Fruit fly (Drosophila melanogaster) whole organism, prepupa: ENCODE results near the gene CG33325.

ENCODE experiments used
- Blimp-1 ChIP-seq: fragments of 200-800 bp; sonication (Bioruptor generic); optimal IDR thresholded peaks from 3 replicates; lab custom pipeline; 2017; ENCODE audit warnings: missing biosample characterization, missing genetic modification characterization, mild to moderate bottlenecking, moderate library complexity, missing genetic modification reagents
- CG10631 ChIP-seq: fragments of 200-800 bp; sonication (Bioruptor generic); optimal IDR thresholded peaks from 2 replicates; lab custom pipeline; 2016; ENCODE audit warnings: missing biosample characterization, missing genetic modification characterization
- CG10669 ChIP-seq: fragments of 200-800 bp; sonication (Bioruptor generic); optimal IDR thresholded peaks from 3 replicates; lab custom pipeline; 2018; ENCODE audit warnings: missing biosample characterization, mild to moderate bottlenecking, missing genetic modification characterization, moderate library complexity
- CG11294 ChIP-seq: fragments of 200-800 bp; sonication (Bioruptor generic); IDR thresholded peaks from 2 replicates; pipeline ENCODE4 v1.3.6; 2022; ENCODE audit warnings: missing biosample characterization, missing genetic modification characterization
- CG15336 ChIP-seq: fragments of 200-800 bp; sonication (Bioruptor generic); IDR thresholded peaks from 2 replicates; pipeline ENCODE4 v1.3.6; 2022; ENCODE audit warnings: missing biosample characterization, missing genetic modification characterization
- CG1621 ChIP-seq: fragments of 200-800 bp; sonication (Bioruptor generic); optimal IDR thresholded peaks from 3 replicates; lab custom pipeline; 2018; ENCODE audit warnings: missing biosample characterization, mild to moderate bottlenecking, missing genetic modification characterization
- CG16779 ChIP-seq: fragments of 200-800 bp; sonication (Bioruptor generic); optimal IDR thresholded peaks from 3 replicates; lab custom pipeline; 2017; ENCODE audit warnings: missing biosample characterization, mild to moderate bottlenecking, missing genetic modification characterization
- CG3032 ChIP-seq: fragments of 200-800 bp; optimal IDR thresholded peaks from 2 replicates; lab custom pipeline; 2019; ENCODE audit warnings: missing biosample characterization, mild to moderate bottlenecking, missing genetic modification characterization, moderate library complexity
- CG31627 ChIP-seq: fragments of 200-800 bp; sonication (Bioruptor generic); optimal IDR thresholded peaks from 3 replicates; lab custom pipeline; 2016; ENCODE audit warnings: missing biosample characterization, missing genetic modification characterization
- CG32006 ChIP-seq: fragments of 200-800 bp; sonication (Bioruptor generic); optimal IDR thresholded peaks from 3 replicates; lab custom pipeline; 2017; ENCODE audit warnings: missing biosample characterization, mild to moderate bottlenecking, missing genetic modification characterization
- CG34406 ChIP-seq: fragments of 200-800 bp; sonication (Bioruptor generic); optimal IDR thresholded peaks from 3 replicates; lab custom pipeline; 2016; ENCODE audit warnings: missing biosample characterization, missing genetic modification characterization
- CG3919 ChIP-seq: fragments of 200-800 bp; sonication (Bioruptor generic); optimal IDR thresholded peaks from 3 replicates; lab custom pipeline; 2016; ENCODE audit warnings: missing biosample characterization, missing genetic modification characterization
- CG4318 ChIP-seq: fragments of 200-800 bp; sonication (Bioruptor generic); optimal IDR thresholded peaks from 3 replicates; lab custom pipeline; 2017; ENCODE audit warnings: missing biosample characterization, mild to moderate bottlenecking, missing genetic modification characterization
- CG6163 ChIP-seq: fragments of 200-800 bp; sonication (Bioruptor generic); IDR thresholded peaks from 3 replicates; pipeline ENCODE4 v1.3.6; 2022; ENCODE audit warnings: missing biosample characterization, missing genetic modification characterization
- CG6792 ChIP-seq: fragments of 200-800 bp; sonication (Bioruptor generic); optimal IDR thresholded peaks from 3 replicates; lab custom pipeline; 2016; ENCODE audit warnings: missing biosample characterization, missing genetic modification characterization
- CG6854 ChIP-seq: fragments of 200-800 bp; sonication (Bioruptor generic); optimal IDR thresholded peaks from 2 replicates; lab custom pipeline; 2017; ENCODE audit warnings: missing biosample characterization, mild to moderate bottlenecking, missing genetic modification characterization
- CG7368 ChIP-seq: fragments of 200-800 bp; sonication (Bioruptor generic); optimal IDR thresholded peaks from 3 replicates; lab custom pipeline; 2016; ENCODE audit warnings: missing biosample characterization, missing genetic modification characterization
- CG8319 ChIP-seq: fragments of 200-800 bp; sonication (Bioruptor generic); optimal IDR thresholded peaks from 3 replicates; lab custom pipeline; 2016; ENCODE audit warnings: missing biosample characterization, missing genetic modification characterization
- CG9139 ChIP-seq: fragments of 200-800 bp; sonication (Bioruptor generic); optimal IDR thresholded peaks from 3 replicates; lab custom pipeline; 2017; ENCODE audit warnings: missing biosample characterization, mild to moderate bottlenecking, missing genetic modification characterization
- Eip75B ChIP-seq: fragments of 200-800 bp; sonication (Bioruptor generic); optimal IDR thresholded peaks from 3 replicates; lab custom pipeline; 2016; ENCODE audit warnings: missing biosample characterization, missing genetic modification characterization
- Eip78C ChIP-seq: fragments of 200-800 bp; sonication (Bioruptor generic); peaks from one replicate; lab custom pipeline; 2016; ENCODE audit warnings: missing biosample characterization, missing genetic modification characterization
- Eip93F ChIP-seq: fragments of 200-800 bp; sonication (Bioruptor generic); optimal IDR thresholded peaks from 2 replicates; lab custom pipeline; 2016; ENCODE audit warnings: missing biosample characterization, mild to moderate bottlenecking, missing genetic modification characterization
- Ets21C ChIP-seq: fragments of 200-800 bp; sonication (Bioruptor generic); optimal IDR thresholded peaks from 3 replicates; lab custom pipeline; 2016; ENCODE audit warnings: missing biosample characterization, missing genetic modification characterization
- Hr38 ChIP-seq: sonication (Bioruptor generic); optimal IDR thresholded peaks from 2 replicates; lab custom pipeline; 2016; ENCODE audit warnings: missing biosample characterization, missing genetic modification characterization
- Hr39 ChIP-seq: fragments of 200-800 bp; sonication (Bioruptor generic); optimal IDR thresholded peaks from 2 replicates; lab custom pipeline; 2016; ENCODE audit warnings: missing biosample characterization, missing genetic modification characterization
- Hr4 ChIP-seq: fragments of 200-800 bp; sonication (Bioruptor generic); optimal IDR thresholded peaks from 3 replicates; lab custom pipeline; 2016; ENCODE audit warnings: missing biosample characterization, missing genetic modification characterization
- Lpt ChIP-seq: fragments of 200-800 bp; sonication (Bioruptor generic); optimal IDR thresholded peaks from 3 replicates; lab custom pipeline; 2016; ENCODE audit warnings: missing biosample characterization, missing genetic modification characterization
- Met ChIP-seq: fragments of 200-800 bp; sonication (Bioruptor generic); optimal IDR thresholded peaks from 3 replicates; lab custom pipeline; 2016; ENCODE audit warnings: missing biosample characterization, missing genetic modification characterization
- OdsH ChIP-seq: fragments of 200-800 bp; sonication (Bioruptor generic); optimal IDR thresholded peaks from 3 replicates; lab custom pipeline; 2016; ENCODE audit warnings: missing biosample characterization, missing genetic modification characterization
- Sox102F ChIP-seq: fragments of 200-800 bp; sonication (Bioruptor generic); optimal IDR thresholded peaks from 2 replicates; lab custom pipeline; 2016; ENCODE audit warnings: missing biosample characterization, mild to moderate bottlenecking, missing genetic modification characterization
- Sox14 ChIP-seq: fragments of 200-800 bp; sonication (Bioruptor generic); optimal IDR thresholded peaks from 3 replicates; lab custom pipeline; 2016; ENCODE audit warnings: missing biosample characterization, missing genetic modification characterization
- Sox15 ChIP-seq: fragments of 200-800 bp; sonication (Bioruptor generic); optimal IDR thresholded peaks from 3 replicates; lab custom pipeline; 2016; ENCODE audit warnings: missing biosample characterization, missing genetic modification characterization
- acj6 ChIP-seq: fragments of 200-800 bp; sonication (Bioruptor generic); optimal IDR thresholded peaks from 3 replicates; lab custom pipeline; 2016; ENCODE audit warnings: missing biosample characterization, missing genetic modification characterization
- cyc ChIP-seq: fragments of 200-800 bp; sonication (Bioruptor generic); optimal IDR thresholded peaks from 3 replicates; lab custom pipeline; 2016; ENCODE audit warnings: missing biosample characterization, missing genetic modification characterization
- dsx ChIP-seq: fragments of 200-800 bp; optimal IDR thresholded peaks from 3 replicates; lab custom pipeline; 2019; ENCODE audit warnings: missing biosample characterization, mild to moderate bottlenecking, missing genetic modification characterization, moderate library complexity; ENCODE audit not compliant: poor library complexity, severe bottlenecking
- eg ChIP-seq: fragments of 200-800 bp; sonication (Bioruptor generic); IDR thresholded peaks from 3 replicates; pipeline ENCODE4 v1.3.6; 2022; ENCODE audit warnings: missing biosample characterization, missing genetic modification characterization
- esn ChIP-seq: fragments of 200-800 bp; sonication (Bioruptor generic); optimal IDR thresholded peaks from 2 replicates; lab custom pipeline; 2016; ENCODE audit warnings: missing biosample characterization, mild to moderate bottlenecking, missing genetic modification characterization, moderate library complexity
- fd85E ChIP-seq: fragments of 200-800 bp; sonication (Bioruptor generic); optimal IDR thresholded peaks from 3 replicates; lab custom pipeline; 2016; ENCODE audit warnings: missing biosample characterization, missing genetic modification characterization
- fkh ChIP-seq: fragments of 200-800 bp; sonication (Bioruptor generic); optimal IDR thresholded peaks from 3 replicates; lab custom pipeline; 2017; ENCODE audit warnings: missing biosample characterization, mild to moderate bottlenecking, missing genetic modification characterization, moderate library complexity
- lz ChIP-seq: fragments of 200-800 bp; sonication (Bioruptor generic); optimal IDR thresholded peaks from 3 replicates; lab custom pipeline; 2016; ENCODE audit warnings: missing biosample characterization, missing genetic modification characterization
- net ChIP-seq: fragments of 200-800 bp; sonication (Bioruptor generic); optimal IDR thresholded peaks from 3 replicates; lab custom pipeline; 2016; ENCODE audit warnings: missing biosample characterization, missing genetic modification characterization
- spab ChIP-seq: fragments of 200-800 bp; sonication (Bioruptor generic); optimal IDR thresholded peaks from 2 replicates; lab custom pipeline; 2017; ENCODE audit warnings: missing biosample characterization, mild to moderate bottlenecking, missing genetic modification characterization, missing genetic modification reagents
- svp ChIP-seq: fragments of 200-800 bp; sonication (Bioruptor generic); peaks from one replicate; lab custom pipeline; 2016; ENCODE audit warnings: missing biosample characterization, missing genetic modification characterization
- vri ChIP-seq: fragments of 200-800 bp; sonication (Bioruptor generic); optimal IDR thresholded peaks from 3 replicates; lab custom pipeline; 2016; ENCODE audit warnings: missing biosample characterization, mild to moderate bottlenecking, missing genetic modification characterization

The CG33325 gene

DNA sequence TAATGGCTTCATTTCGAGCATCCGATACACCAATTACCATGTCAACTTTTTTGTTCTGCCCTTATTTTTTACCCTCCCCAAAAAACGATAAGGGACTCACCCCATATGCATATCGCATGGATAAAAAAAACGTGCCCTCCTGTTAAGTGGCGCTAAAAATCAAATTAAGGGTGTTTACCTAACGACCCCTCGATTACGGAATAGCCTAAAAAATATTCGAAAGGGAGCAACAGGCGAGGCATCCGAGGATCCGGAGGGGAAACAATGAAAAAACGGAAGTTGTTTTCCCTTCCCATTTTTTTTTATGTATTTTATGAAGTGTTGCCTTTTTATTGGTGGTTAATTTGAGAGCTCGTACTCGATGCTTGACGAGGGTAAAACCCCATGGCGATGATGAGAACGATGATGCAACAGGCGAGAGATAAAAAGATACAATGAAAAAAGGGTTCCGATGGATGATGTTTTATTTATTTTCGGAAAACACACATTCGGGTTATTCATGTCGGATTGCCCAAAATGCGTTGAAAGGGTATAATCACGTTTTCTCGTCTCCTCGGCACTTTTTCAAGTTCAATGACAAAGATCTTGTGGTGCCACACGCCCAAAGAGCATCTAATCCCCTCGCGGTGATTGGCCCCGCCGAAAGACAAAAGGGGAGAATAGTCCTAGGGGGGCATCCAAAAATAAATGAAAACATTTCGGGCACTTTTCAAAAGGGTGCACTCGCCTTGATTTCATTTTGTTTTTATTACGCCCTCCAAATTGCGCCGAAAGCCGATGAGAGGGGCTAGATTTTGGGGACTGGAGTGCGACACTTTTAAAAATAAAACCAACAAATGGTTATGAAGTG, 4.7 kb upstream of the CG33325 start, which contains the start of gene CG44227:
Gene CG44227 (minus strand): TSS at position 849 of the 850 bp plus-strand sequence.
- TF ChIP-seq Eip78C (GFP tag; lab: Kevin White, UChicago) (no peak), Eip93F (no peak), fkh (no peak), CG16779 (tag; lab: Kevin White, UChicago) (no peak), CG10669 (GFP tag; lab: Kevin White, UChicago) (no peak), spab (GFP tag; lab: Kevin White, UChicago) (no peak), Hr39 (GFP tag; lab: Kevin White, UChicago) (no peak), CG3919 (GFP tag; lab: Kevin White, UChicago) (no peak), CG15336 (GFP tag; lab: Robert Waterston, UW) (no peak), CG11294 (no peak)

DNA sequence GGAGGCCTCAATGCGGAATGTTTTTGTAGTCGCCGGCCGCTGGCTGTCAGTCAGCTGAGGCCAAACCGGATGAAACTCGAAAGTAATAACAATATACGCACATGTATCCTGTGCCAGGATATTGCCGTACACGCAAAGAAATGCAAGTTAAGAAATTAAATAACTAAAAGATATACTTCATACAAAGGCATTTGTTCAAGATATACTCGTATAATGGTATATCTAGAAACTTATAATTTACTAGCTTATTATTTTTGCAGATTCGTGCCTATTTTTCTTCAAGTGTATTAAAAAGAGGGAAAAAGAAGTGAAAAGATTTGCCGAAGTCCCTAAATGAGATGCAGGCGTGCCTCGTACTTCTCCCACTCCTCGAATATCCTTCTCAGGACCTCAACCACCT, 3.4 kb upstream of the CG33325 start:
- no peak for TF ChIP-seq CG1621 (tag; lab: Kevin White, UChicago)
- no peak for TF ChIP-seq Lpt (GFP tag; lab: Kevin White, UChicago)
- no peak for TF ChIP-seq vri
- no peak for TF ChIP-seq Hr4 (GFP tag; lab: Kevin White, UChicago)
- no peak for TF ChIP-seq CG10631 (GFP tag; lab: Kevin White, UChicago)
- no peak for TF ChIP-seq CG6163 (GFP tag; lab: Robert Waterston, UW)
- TF ChIP-seq Sox15, result no peak
- no peak for TF ChIP-seq CG7368 (GFP tag; lab: Kevin White, UChicago)
- no peak for TF ChIP-seq Eip93F
- TF ChIP-seq dsx (GFP tag; lab: Kevin White, UChicago), result no peak
- no peak for TF ChIP-seq CG32006 (GFP tag; lab: Kevin White, UChicago)
- TF ChIP-seq lz (GFP tag; lab: Kevin White, UChicago), result no peak
- TF ChIP-seq CG3919 (GFP tag; lab: Kevin White, UChicago), result no peak
- TF ChIP-seq Blimp-1 (GFP tag; lab: Kevin White, UChicago), result no peak
- no peak for TF ChIP-seq CG11294
- no peak for TF ChIP-seq eg (GFP tag; lab: Robert Waterston, UW)
- TF ChIP-seq Sox14, result no peak
- no peak for TF ChIP-seq Sox102F
- no peak for TF ChIP-seq CG34406 (GFP tag; lab: Kevin White, UChicago)

DNA sequence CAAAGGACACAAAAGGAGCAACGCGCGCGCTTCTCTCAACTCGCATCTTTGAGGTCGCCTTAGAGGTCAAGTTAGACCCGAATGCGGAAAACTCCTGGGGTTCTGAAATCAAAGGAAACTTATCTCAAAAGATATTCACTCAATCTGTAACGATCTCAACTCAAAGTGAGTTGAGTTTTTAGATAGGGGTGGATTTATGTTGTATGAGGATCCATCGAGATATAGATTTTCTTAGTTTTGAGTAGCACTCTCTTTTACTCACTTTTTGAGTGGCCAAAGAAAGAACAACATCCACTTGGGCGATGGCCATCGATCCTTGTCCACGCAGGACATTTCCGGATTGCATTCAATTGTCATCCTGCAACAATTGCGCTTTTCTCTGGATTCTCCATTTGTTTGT, 777 bp upstream of the CG33325 start:
- TF ChIP-seq CG3032, result no peak
- TF ChIP-seq CG4318 (GFP tag; lab: Kevin White, UChicago), result no peak
- TF ChIP-seq CG31627 (GFP tag; lab: Kevin White, UChicago), result no peak
- TF ChIP-seq cyc (GFP tag; lab: Kevin White, UChicago), result no peak
- no peak for TF ChIP-seq CG16779 (tag; lab: Kevin White, UChicago)
- TF ChIP-seq Hr39 (GFP tag; lab: Kevin White, UChicago), result no peak
- no peak for TF ChIP-seq fd85E (GFP tag; lab: Kevin White, UChicago)
- no peak for TF ChIP-seq spab (GFP tag; lab: Kevin White, UChicago)
- TF ChIP-seq CG6792 (GFP tag; lab: Kevin White, UChicago), result no peak
- TF ChIP-seq CG8319 (GFP tag; lab: Kevin White, UChicago), result no peak
- TF ChIP-seq CG6854, result no peak
- no peak for TF ChIP-seq vri

DNA sequence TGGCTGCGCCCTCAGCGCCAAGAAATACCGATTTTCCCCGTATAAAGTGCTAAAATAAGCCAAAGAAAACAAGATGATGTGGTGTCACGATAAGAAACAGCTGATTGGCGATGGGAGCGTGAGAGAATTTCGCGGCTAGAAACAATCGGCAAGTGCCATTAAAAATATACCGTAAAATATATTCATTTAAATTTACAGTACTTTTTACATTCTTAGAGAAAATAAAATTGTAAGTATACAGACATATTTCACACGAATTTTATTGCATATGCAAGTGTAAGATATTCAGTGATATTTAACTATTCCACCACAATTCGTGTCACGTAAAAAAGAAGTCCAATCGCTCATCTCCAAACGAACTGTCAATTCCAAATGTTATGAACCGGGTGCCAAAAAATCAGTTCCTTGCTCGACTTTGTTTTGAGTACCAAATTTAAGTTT, 3.3 kb downstream of the CG33325 start, which contains the start of the genes Unc50, CG11755 and CG8043:
Gene Unc50 (minus strand): TSS at position 54 of the 441 bp plus-strand sequence.
Gene CG11755 (plus strand): TSS at position 356 of the 441 bp plus-strand sequence.
Gene CG8043 (plus strand): TSS at position 356 of the 441 bp plus-strand sequence.
- TF ChIP-seq svp (GFP tag; lab: Kevin White, UChicago) (peak; percentile 94), esn (GFP tag; lab: Kevin White, UChicago) (peak; percentile 86), Eip78C (GFP tag; lab: Kevin White, UChicago) (no peak), fd85E (GFP tag; lab: Kevin White, UChicago) (peak; percentile 24), CG9139 (GFP tag; lab: Kevin White, UChicago) (peak; percentile 25), Hr38 (no peak), cyc (GFP tag; lab: Kevin White, UChicago) (peak; percentile 81), vri (no peak), Blimp-1 (GFP tag; lab: Kevin White, UChicago) (peak; percentile 27), OdsH (GFP tag; lab: Kevin White, UChicago) (peak; percentile 81), Sox102F (peak; percentile 80), net (GFP tag; lab: Kevin White, UChicago) (no peak), Ets21C (peak; percentile 76), CG6163 (GFP tag; lab: Robert Waterston, UW) (peak; percentile 67), CG3032 (peak; percentile 79), CG6792 (GFP tag; lab: Kevin White, UChicago) (peak; percentile 57), Eip75B (peak; percentile 74), fkh (no peak), dsx (GFP tag; lab: Kevin White, UChicago) (no peak), acj6 (GFP tag; lab: Kevin White, UChicago) (peak; percentile 81), Met (no peak), CG6854 (no peak)
